Fruit fly (Drosophila melanogaster) whole organism, adult: ENCODE data around the gene spag4.

Experiments used
- CG11617 ChIP-seq: fragments of 200-800 bp; sonication (Bioruptor generic); optimal IDR thresholded peaks from 2 replicates; lab custom pipeline; 2017; ENCODE audit warnings: mild to moderate bottlenecking, missing biosample characterization, missing genetic modification reagents, missing genetic modification characterization
- CG12768 ChIP-seq: fragments of 200-800 bp; sonication (Bioruptor generic); optimal IDR thresholded peaks from 2 replicates; lab custom pipeline; 2017; ENCODE audit warnings: missing biosample characterization, missing genetic modification characterization, mild to moderate bottlenecking, moderate library complexity, missing genetic modification reagents
- CG14711 ChIP-seq: fragments of 200-800 bp; sonication (Bioruptor generic); optimal IDR thresholded peaks from 2 replicates; lab custom pipeline; 2018; ENCODE audit warnings: missing biosample characterization, mild to moderate bottlenecking, missing genetic modification characterization, moderate library complexity
- CG1620 ChIP-seq: fragments of 200-800 bp; sonication (Bioruptor generic); optimal IDR thresholded peaks from 2 replicates; lab custom pipeline; 2016; ENCODE audit warnings: missing biosample characterization, missing genetic modification characterization
- CG33017 ChIP-seq: fragments of 200-800 bp; sonication (Bioruptor generic); optimal IDR thresholded peaks from 2 replicates; lab custom pipeline; 2018; ENCODE audit warnings: missing biosample characterization, mild to moderate bottlenecking, missing genetic modification characterization, moderate library complexity
- CG5204 ChIP-seq: fragments of 200-800 bp; sonication (Bioruptor generic); optimal IDR thresholded peaks from 2 replicates; lab custom pipeline; 2016; ENCODE audit warnings: missing biosample characterization, missing genetic modification characterization
- CG7045 ChIP-seq: fragments of 200-800 bp; sonication (Bioruptor generic); optimal IDR thresholded peaks from 2 replicates; lab custom pipeline; 2017; ENCODE audit warnings: missing biosample characterization, mild to moderate bottlenecking, missing genetic modification characterization
- CG7101 ChIP-seq: fragments of 200-800 bp; sonication (Bioruptor generic); optimal IDR thresholded peaks from 2 replicates; lab custom pipeline; 2018; ENCODE audit warnings: missing biosample characterization, mild to moderate bottlenecking, missing genetic modification characterization, moderate library complexity
- Clk ChIP-seq: fragments of 200-800 bp; sonication (Bioruptor generic); optimal IDR thresholded peaks from 2 replicates; lab custom pipeline; 2017; ENCODE audit warnings: missing biosample characterization, missing genetic modification characterization
- Crg-1 ChIP-seq: fragments of 200-800 bp; sonication (Bioruptor generic); optimal IDR thresholded peaks from 2 replicates; lab custom pipeline; 2016; ENCODE audit warnings: missing biosample characterization, missing genetic modification characterization
- Hr96 ChIP-seq: fragments of 200-800 bp; sonication (Bioruptor generic); optimal IDR thresholded peaks from 2 replicates; lab custom pipeline; 2016; ENCODE audit warnings: missing biosample characterization, missing genetic modification characterization
- Mnt ChIP-seq: fragments of 200-800 bp; sonication (Bioruptor generic); optimal IDR thresholded peaks from 2 replicates; lab custom pipeline; 2016; ENCODE audit warnings: missing biosample characterization, mild to moderate bottlenecking, missing genetic modification characterization
- bab1 ChIP-seq: fragments of 200-800 bp; sonication (Bioruptor generic); optimal IDR thresholded peaks from 3 replicates; lab custom pipeline; 2019; ENCODE audit warnings: missing biosample characterization, mild to moderate bottlenecking, missing genetic modification characterization, moderate library complexity
- cic ChIP-seq: fragments of 200-800 bp; sonication (Bioruptor generic); optimal IDR thresholded peaks from 2 replicates; lab custom pipeline; 2017; ENCODE audit warnings: missing biosample characterization, mild to moderate bottlenecking, missing genetic modification characterization, moderate library complexity
- cnc ChIP-seq, 2 experiments: fragments of >200 bp; optimal IDR thresholded peaks; 2 replicates each; lab custom pipeline; 2017
- kay ChIP-seq: fragments of 200-800 bp; sonication (Bioruptor generic); peaks from one replicate; lab custom pipeline; 2016; ENCODE audit warnings: missing biosample characterization, missing genetic modification characterization, borderline replicate concordance
- ovo ChIP-seq: fragments of 200-800 bp; sonication (Bioruptor generic); optimal IDR thresholded peaks from 2 replicates; lab custom pipeline; 2016; ENCODE audit warnings: missing biosample characterization, missing genetic modification characterization
- pad ChIP-seq: fragments of 200-800 bp; sonication (Bioruptor generic); optimal IDR thresholded peaks from 3 replicates; lab custom pipeline; 2017; ENCODE audit warnings: missing biosample characterization, missing genetic modification characterization, mild to moderate bottlenecking, moderate library complexity, missing genetic modification reagents
- tj ChIP-seq: fragments of 200-800 bp; sonication (Bioruptor generic); optimal IDR thresholded peaks from 3 replicates; lab custom pipeline; 2017; ENCODE audit warnings: missing biosample characterization, mild to moderate bottlenecking, missing genetic modification characterization, moderate library complexity
- toe ChIP-seq: fragments of 200-800 bp; sonication (Bioruptor generic); optimal IDR thresholded peaks from 2 replicates; lab custom pipeline; 2016; ENCODE audit warnings: missing biosample characterization, missing genetic modification characterization

Gene spag4

DNA sequence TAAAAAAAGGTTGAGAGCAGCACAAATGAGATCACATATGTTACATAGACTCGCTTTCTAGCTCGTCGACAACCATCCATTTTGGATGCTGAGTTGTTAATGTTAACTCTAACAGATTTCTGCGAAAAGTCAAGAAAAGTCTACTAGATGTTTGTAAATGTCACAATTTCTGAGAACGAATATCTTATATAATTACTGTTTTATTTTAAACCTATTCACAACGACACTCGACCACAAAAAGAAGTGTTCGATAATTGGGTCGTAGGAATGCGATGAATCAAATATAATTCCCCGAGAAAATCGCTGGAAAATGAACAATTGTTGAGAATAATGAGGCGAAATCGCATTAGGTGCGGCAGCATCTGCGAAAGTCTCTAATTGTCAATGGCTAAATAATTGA is at the start of gene spag4:
spag4 (minus strand) TSS at position 101 of the 400 bp plus-strand sequence.
- no peak for TF ChIP-seq bab1 (GFP tag; lab: Kevin White, UChicago)
- no peak for TF ChIP-seq CG14711 (tag; lab: Kevin White, UChicago)

DNA sequence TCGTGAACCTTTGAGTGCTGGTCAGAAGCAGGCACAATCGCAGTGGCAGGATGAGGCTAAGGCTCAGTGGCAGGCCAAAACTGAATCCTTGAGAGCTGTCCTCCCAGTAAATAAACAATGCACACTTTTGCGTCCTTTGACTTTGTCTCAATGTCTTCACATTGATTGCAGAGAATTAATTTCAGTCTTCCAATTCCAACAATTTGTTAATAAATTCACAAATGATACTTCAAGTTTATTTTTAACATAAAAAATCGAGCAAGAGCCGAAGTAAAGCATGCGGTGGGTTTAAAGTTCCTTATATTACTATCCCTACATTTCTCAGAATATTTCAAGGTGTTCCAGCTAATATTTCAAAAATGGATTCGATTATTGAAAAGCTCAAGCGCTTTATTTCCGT is 45.5 kb upstream of the spag4 start, which contains the start of gene CG43167:
CG43167 (plus strand) TSS at position 301 of the 400 bp plus-strand sequence.
- TF ChIP-seq pad, result no peak
- no peak for TF ChIP-seq CG12768 (GFP tag; lab: Kevin White, UChicago)
- no peak for TF ChIP-seq ovo
- TF ChIP-seq tj, result no peak
- TF ChIP-seq CG5204 (GFP tag; lab: Kevin White, UChicago), result no peak
- no peak for TF ChIP-seq CG7101 (tag; lab: Kevin White, UChicago)
- TF ChIP-seq CG1620 (GFP tag; lab: Kevin White, UChicago), result no peak
- TF ChIP-seq Crg-1 (GFP tag; lab: Kevin White, UChicago), result no peak
- TF ChIP-seq Clk (GFP tag; lab: Kevin White, UChicago), result no peak
- TF ChIP-seq toe (GFP tag; lab: Kevin White, UChicago), result no peak
- TF ChIP-seq Mnt, result no peak

DNA sequence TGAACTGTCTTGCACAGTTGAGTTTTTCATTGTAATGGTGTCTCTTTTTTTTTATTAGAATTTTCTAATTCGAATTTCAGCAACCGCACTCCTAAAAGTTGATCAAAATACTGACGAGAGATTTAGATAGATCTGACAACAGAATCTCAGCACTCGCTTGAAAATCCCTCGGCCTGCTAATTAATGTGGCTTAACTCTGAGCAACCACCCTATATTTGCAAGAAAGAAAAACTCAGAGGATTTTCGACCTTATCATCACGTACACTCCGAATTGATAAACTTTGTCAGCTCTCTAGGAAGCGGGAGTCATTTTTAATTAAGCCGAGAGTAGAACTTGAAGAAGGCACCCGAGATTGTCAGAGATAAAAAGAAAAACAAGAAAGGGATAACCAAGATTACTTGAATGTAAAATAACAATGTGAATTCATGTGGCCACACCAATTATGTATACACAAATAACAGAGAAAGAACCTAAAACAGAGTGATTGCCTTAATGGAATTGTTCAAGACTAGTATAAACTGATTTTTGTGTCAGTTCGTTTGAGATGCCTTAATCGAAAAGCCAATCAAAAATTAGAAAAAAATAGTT is 40.4 kb upstream of the spag4 start, which contains the start of the genes CG12307 and CG4983:
CG12307 (minus strand) TSS at position 101 of the 589 bp plus-strand sequence.
CG4983 (plus strand) TSS at position 539 of the 589 bp plus-strand sequence.
- TF ChIP-seq kay, result no peak
- no peak for TF ChIP-seq CG7045
- no peak for TF ChIP-seq CG33017 (tag; lab: Kevin White, UChicago)
- no peak for TF ChIP-seq CG12768 (GFP tag; lab: Kevin White, UChicago)
- no peak for TF ChIP-seq ovo

DNA sequence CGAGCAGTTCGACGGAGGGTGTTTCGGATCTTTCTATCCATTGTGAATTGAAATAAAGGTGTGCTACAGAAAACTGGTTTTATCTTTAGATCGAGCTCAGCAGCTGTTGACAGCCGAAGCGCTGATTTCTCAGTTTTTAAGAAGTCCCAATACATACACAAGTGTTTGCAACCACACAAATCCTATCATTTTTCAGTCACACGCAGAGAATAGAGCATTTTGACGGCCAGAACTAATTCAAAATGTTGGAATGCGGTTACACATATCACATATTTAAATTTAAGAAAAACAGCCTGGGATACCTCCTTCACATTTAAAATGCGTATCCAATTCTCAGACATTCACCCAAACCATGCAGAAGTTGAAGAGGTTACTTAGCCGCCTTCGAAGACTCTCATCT is 37.2 kb upstream of the spag4 start, which contains the start of gene CG6614:
CG6614 (minus strand) TSS at position 101 of the 400 bp plus-strand sequence.
- TF ChIP-seq Clk (GFP tag; lab: Kevin White, UChicago) (no peak), CG7045 (no peak), Mnt (no peak), kay (no peak), toe (GFP tag; lab: Kevin White, UChicago) (no peak)

DNA sequence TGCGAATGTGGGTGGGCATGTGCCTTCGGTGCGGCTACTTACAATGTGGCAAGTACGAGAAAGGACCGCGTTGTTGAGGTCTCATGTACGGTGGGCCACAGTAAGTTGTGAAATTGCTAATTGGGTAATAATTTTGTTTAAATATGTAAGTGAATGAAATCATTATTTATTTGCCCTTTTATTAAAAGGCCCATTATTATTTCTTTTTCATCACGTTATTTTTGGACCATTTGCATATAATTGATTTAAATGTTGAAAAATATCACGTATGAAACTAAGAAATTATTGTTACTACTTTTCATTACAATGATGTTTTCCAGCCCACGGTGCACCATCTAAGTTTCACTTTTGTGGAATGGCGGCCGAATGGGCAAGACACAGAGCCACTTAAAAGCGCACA is 16.7 kb upstream of the spag4 start:
- TF ChIP-seq CG7101 (tag; lab: Kevin White, UChicago), result no peak
- peak; percentile 44 for TF ChIP-seq CG5204 (GFP tag; lab: Kevin White, UChicago)

DNA sequence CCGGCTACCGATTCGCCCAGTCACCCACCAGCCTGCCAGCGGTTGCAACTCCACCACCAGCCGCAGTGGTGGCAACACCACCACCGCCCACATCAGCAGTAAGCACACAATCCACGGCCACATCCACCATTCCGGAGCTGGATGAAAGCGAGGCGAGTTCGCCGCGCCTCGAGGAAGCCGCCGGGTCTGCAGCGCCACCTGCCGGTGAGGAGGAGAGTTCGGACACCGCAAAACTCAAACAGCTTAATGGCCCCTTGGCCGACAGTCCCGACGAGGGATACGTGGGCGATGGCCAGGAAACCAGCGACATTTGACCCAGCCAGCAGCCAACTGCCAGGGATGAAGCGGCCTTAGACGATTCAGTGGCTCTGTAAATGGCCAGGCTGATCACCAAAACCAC is 12.6 kb upstream of the spag4 start:
- TF ChIP-seq kay, result no peak

DNA sequence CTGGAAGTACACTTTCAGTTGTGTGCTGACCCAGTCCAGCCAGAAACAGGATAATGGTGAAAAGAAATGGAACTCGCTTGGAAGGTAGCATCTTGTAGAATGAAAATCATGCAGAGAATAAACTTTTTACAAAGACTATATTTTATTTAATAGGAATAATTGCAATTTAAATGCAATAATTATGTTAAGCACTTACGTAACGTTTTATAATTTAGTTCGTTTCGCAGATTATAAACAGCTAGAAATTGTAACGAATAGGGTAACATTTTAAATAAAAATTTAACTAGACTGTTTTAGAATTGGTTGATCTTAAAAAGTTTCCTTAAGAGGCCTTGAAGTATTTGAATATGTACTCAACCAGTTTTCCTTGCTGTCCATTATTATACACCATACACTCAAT is 20.0 kb downstream of the spag4 start, which contains the start of gene Acp33A:
Acp33A (minus strand) TSS at position 101 of the 400 bp plus-strand sequence.
- TF ChIP-seq CG14711 (tag; lab: Kevin White, UChicago), result no peak
- TF ChIP-seq CG1620 (GFP tag; lab: Kevin White, UChicago), result no peak
- TF ChIP-seq cic (GFP tag; lab: Kevin White, UChicago), result no peak

DNA sequence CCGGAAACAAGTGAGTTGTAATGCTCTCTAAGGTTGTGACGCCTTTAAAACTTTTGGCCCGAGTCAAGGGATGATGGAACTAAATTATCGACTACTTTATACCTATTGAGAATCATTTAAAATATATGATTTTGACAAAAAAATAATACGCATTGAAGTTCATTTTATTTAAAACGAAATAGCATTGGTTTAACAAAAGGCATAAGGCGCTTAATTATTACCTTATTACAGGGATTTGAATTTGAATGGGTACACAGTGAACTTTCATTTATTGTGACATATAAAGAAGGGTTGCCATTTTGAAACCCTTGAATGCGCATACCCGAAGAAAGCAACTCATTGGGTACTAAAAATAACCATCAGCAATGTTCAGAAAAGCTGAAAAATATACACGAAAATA is 22.5 kb downstream of the spag4 start:
- TF ChIP-seq CG33017 (tag; lab: Kevin White, UChicago), result no peak
- TF ChIP-seq CG14711 (tag; lab: Kevin White, UChicago), result no peak
- TF ChIP-seq Mnt, result no peak
- no peak for TF ChIP-seq ovo
- TF ChIP-seq Clk (GFP tag; lab: Kevin White, UChicago), result no peak
- no peak for TF ChIP-seq tj
- TF ChIP-seq bab1 (GFP tag; lab: Kevin White, UChicago), result no peak
- TF ChIP-seq CG11617 (GFP tag; lab: Kevin White, UChicago), result no peak
- TF ChIP-seq CG12768 (GFP tag; lab: Kevin White, UChicago), result no peak
- TF ChIP-seq CG7101 (tag; lab: Kevin White, UChicago), result no peak
- TF ChIP-seq CG7045, result no peak
- TF ChIP-seq CG1620 (GFP tag; lab: Kevin White, UChicago), result no peak
- no peak for TF ChIP-seq cnc (optimal IDR thresholded peaks at IDR 0.05; lab: Kevin White, UChicago)
- TF ChIP-seq pad, result no peak
- TF ChIP-seq CG5204 (GFP tag; lab: Kevin White, UChicago), result no peak
- no peak for TF ChIP-seq Hr96 (GFP tag; lab: Kevin White, UChicago)

DNA sequence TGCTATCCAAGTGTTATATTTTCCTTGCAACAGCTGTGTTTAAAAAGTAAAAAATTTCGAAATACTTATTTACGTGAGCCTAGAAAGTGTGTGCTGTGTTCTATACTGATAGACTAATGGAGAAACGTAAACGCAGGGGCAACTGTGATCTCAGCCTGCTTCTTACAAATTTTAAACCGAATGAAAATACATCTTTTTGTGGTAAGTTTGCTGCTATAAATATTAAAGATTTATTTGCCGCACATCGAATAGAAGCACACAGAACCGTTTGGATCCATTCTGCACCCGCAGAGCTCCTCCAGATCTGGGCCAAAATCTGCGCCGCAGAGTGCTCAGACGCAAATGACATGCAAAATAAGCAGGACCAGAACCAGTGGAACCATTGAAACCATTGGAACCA is 24.8 kb downstream of the spag4 start, which contains the start of gene Mst33A:
Mst33A (minus strand) TSS at position 101 of the 400 bp plus-strand sequence.
- TF ChIP-seq tj, result no peak
- TF ChIP-seq CG1620 (GFP tag; lab: Kevin White, UChicago), result no peak
- no peak for TF ChIP-seq kay
- TF ChIP-seq Clk (GFP tag; lab: Kevin White, UChicago), result no peak
